Fruit fly (Drosophila melanogaster) whole organism, embryonic: ENCODE data around the gene CG15044.

ENCODE experiments used
- Adf1 ChIP-seq: fragments of 200-800 bp; sonication (Bioruptor generic); IDR thresholded peaks from 2 replicates; pipeline ENCODE4 v1.3.6; 2022; ENCODE audit warnings: missing biosample characterization, missing genetic modification characterization
- Atf-2 ChIP-seq: fragments of 200-800 bp; sonication (Bioruptor generic); optimal IDR thresholded peaks from 2 replicates; lab custom pipeline; 2016; ENCODE audit warnings: missing biosample characterization, missing genetic modification characterization
- CG10565 ChIP-seq: fragments of 200-800 bp; sonication (Bioruptor generic); optimal IDR thresholded peaks from 3 replicates; lab custom pipeline; 2016; ENCODE audit warnings: missing biosample characterization, mild to moderate bottlenecking, missing genetic modification characterization
- CG10979 ChIP-seq: fragments of 200-800 bp; sonication (Bioruptor generic); optimal IDR thresholded peaks from 2 replicates; lab custom pipeline; 2018; ENCODE audit warnings: missing biosample characterization, mild to moderate bottlenecking, missing genetic modification characterization, moderate library complexity
- CG11247 ChIP-seq: fragments of 200-800 bp; sonication (Bioruptor generic); IDR thresholded peaks from 2 replicates; pipeline ENCODE4 v1.3.6; 2022; ENCODE audit warnings: missing biosample characterization, missing genetic modification characterization
- CG12942 ChIP-seq: fragments of 200-800 bp; sonication (Bioruptor generic); optimal IDR thresholded peaks from 3 replicates; lab custom pipeline; 2016; ENCODE audit warnings: missing biosample characterization, missing genetic modification characterization
- CG14014 ChIP-seq: fragments of 200-800 bp; sonication (Bioruptor generic); IDR thresholded peaks from 2 replicates; pipeline ENCODE4 v1.3.6; 2022; ENCODE audit warnings: missing biosample characterization, missing genetic modification characterization
- CG2875 ChIP-seq: fragments of 200-800 bp; sonication (Bioruptor generic); optimal IDR thresholded peaks from 2 replicates; lab custom pipeline; 2017; ENCODE audit warnings: missing biosample characterization, mild to moderate bottlenecking, missing genetic modification characterization, missing genetic modification reagents
- CG2889 ChIP-seq: fragments of 200-800 bp; sonication (Bioruptor generic); IDR thresholded peaks from 3 replicates; pipeline ENCODE4 v1.3.6; 2022; ENCODE audit warnings: missing biosample characterization, missing genetic modification characterization
- CG3065 ChIP-seq: fragments of 200-800 bp; sonication (Bioruptor generic); optimal IDR thresholded peaks from 2 replicates; lab custom pipeline; 2016; ENCODE audit warnings: missing biosample characterization, missing genetic modification characterization
- CG31441 ChIP-seq: fragments of 200-800 bp; sonication (Bioruptor generic); IDR thresholded peaks from 2 replicates; pipeline ENCODE4 v1.3.6; 2022; ENCODE audit warnings: missing biosample characterization, missing genetic modification characterization
- CG32767 ChIP-seq: fragments of 200-800 bp; sonication (Bioruptor generic); IDR thresholded peaks from 2 replicates; pipeline ENCODE4 v1.3.6; 2022; ENCODE audit warnings: missing biosample characterization, missing genetic modification characterization
- CG4424 ChIP-seq: fragments of 200-800 bp; sonication (Bioruptor generic); optimal IDR thresholded peaks from 3 replicates; lab custom pipeline; 2016; ENCODE audit warnings: missing biosample characterization, missing genetic modification characterization
- CG4820 ChIP-seq: fragments of 200-800 bp; sonication (Bioruptor generic); optimal IDR thresholded peaks from 3 replicates; lab custom pipeline; 2016; ENCODE audit warnings: missing biosample characterization, missing genetic modification characterization
- CG6254 ChIP-seq: fragments of 200-800 bp; sonication (Bioruptor generic); optimal IDR thresholded peaks from 3 replicates; lab custom pipeline; 2017; ENCODE audit warnings: mild to moderate bottlenecking, missing biosample characterization, missing genetic modification reagents, missing genetic modification characterization
- CG7357 ChIP-seq: fragments of 200-800 bp; sonication (Bioruptor generic); IDR thresholded peaks from 3 replicates; pipeline ENCODE4 v1.3.6; 2022; ENCODE audit warnings: missing biosample characterization, missing genetic modification characterization
- CG7786 ChIP-seq: fragments of 200-800 bp; sonication (Bioruptor generic); optimal IDR thresholded peaks from 2 replicates; lab custom pipeline; 2016; ENCODE audit warnings: missing biosample characterization, missing genetic modification characterization
- CG8765 ChIP-seq: fragments of 200-800 bp; sonication (Bioruptor generic); IDR thresholded peaks from 2 replicates; pipeline ENCODE4 v1.3.6; 2022; ENCODE audit warnings: missing biosample characterization, missing genetic modification characterization
- CG9609 ChIP-seq: fragments of 200-800 bp; sonication (Bioruptor generic); optimal IDR thresholded peaks from 3 replicates; lab custom pipeline; 2016; ENCODE audit warnings: missing biosample characterization, missing genetic modification characterization
- CG9727 ChIP-seq: fragments of 200-800 bp; sonication (Bioruptor generic); optimal IDR thresholded peaks from 3 replicates; lab custom pipeline; 2017; ENCODE audit warnings: missing biosample characterization, mild to moderate bottlenecking, missing genetic modification characterization
- CG9817 ChIP-seq: fragments of 200-800 bp; sonication (Bioruptor generic); optimal IDR thresholded peaks from 2 replicates; lab custom pipeline; 2018; ENCODE audit warnings: missing biosample characterization, mild to moderate bottlenecking, missing genetic modification characterization, moderate library complexity
- Dp ChIP-seq: fragments of 200-800 bp; sonication (Bioruptor generic); optimal IDR thresholded peaks from 2 replicates; lab custom pipeline; 2018; ENCODE audit warnings: missing biosample characterization, mild to moderate bottlenecking, missing genetic modification characterization, moderate library complexity
- E2f2 ChIP-seq: fragments of 200-800 bp; sonication (Bioruptor generic); IDR thresholded peaks from 2 replicates; pipeline ENCODE4 v1.3.6; 2022; ENCODE audit warnings: missing biosample characterization, missing genetic modification characterization
- Ets97D ChIP-seq: fragments of 200-800 bp; sonication (Bioruptor generic); optimal IDR thresholded peaks from 3 replicates; lab custom pipeline; 2016; ENCODE audit warnings: missing biosample characterization, missing genetic modification characterization
- Fer3 ChIP-seq: fragments of 200-800 bp; sonication (Bioruptor generic); optimal IDR thresholded peaks from 2 replicates; lab custom pipeline; 2018; ENCODE audit warnings: missing biosample characterization, mild to moderate bottlenecking, missing genetic modification characterization, moderate library complexity
- H2.0 ChIP-seq: fragments of 200-800 bp; sonication (Bioruptor generic); IDR thresholded peaks from 2 replicates; pipeline ENCODE4 v1.3.6; 2022; ENCODE audit warnings: missing biosample characterization, missing genetic modification characterization
- HLH54F ChIP-seq: fragments of 200-800 bp; sonication (Bioruptor generic); optimal IDR thresholded peaks from 3 replicates; lab custom pipeline; 2016; ENCODE audit warnings: missing biosample characterization, missing genetic modification characterization
- Hmr ChIP-seq: fragments of 200-800 bp; sonication (Bioruptor generic); optimal IDR thresholded peaks from 3 replicates; lab custom pipeline; 2017; ENCODE audit warnings: mild to moderate bottlenecking, missing biosample characterization, missing genetic modification reagents, missing genetic modification characterization
- Hr78 ChIP-seq, 2 experiments: fragments of 200-800 bp in 1 of 2; fragments of >200 bp in 1 of 2; sonication (Bioruptor generic) in 1 of 2; optimal IDR thresholded peaks; 2 replicates each; lab custom pipeline; 2017 to 2019; ENCODE audit warnings: missing biosample characterization in 2 of 2, missing genetic modification characterization in 2 of 2, mild to moderate bottlenecking in 1 of 2, moderate library complexity in 1 of 2
- NC2α ChIP-seq: fragments of 200-800 bp; sonication (Bioruptor generic); optimal IDR thresholded peaks from 2 replicates; lab custom pipeline; 2016; ENCODE audit warnings: missing biosample characterization, missing genetic modification characterization
- Nf-YB ChIP-seq: fragments of 200-800 bp; sonication (Bioruptor generic); optimal IDR thresholded peaks from 3 replicates; lab custom pipeline; 2019; ENCODE audit warnings: missing biosample characterization, mild to moderate bottlenecking, missing genetic modification characterization, moderate library complexity
- Rfx ChIP-seq: fragments of 200-800 bp; sonication (Bioruptor generic); IDR thresholded peaks from 2 replicates; pipeline ENCODE4 v1.3.6; 2022; ENCODE audit warnings: missing biosample characterization, missing genetic modification characterization
- Stat92E ChIP-seq, 3 experiments: fragments of >200 bp in 2 of 3; fragments of 200-800 bp in 1 of 3; sonication (Bioruptor generic) in 1 of 3; optimal IDR thresholded peaks; 2 replicates each; lab custom pipeline; 2017 to 2019; ENCODE audit warnings: missing biosample characterization in 3 of 3, missing genetic modification characterization in 3 of 3, mild to moderate bottlenecking in 1 of 3, moderate library complexity in 1 of 3
- Usf ChIP-seq: fragments of 200-800 bp; sonication (Bioruptor generic); optimal IDR thresholded peaks from 2 replicates; lab custom pipeline; 2017; ENCODE audit warnings: missing genotype, missing biosample characterization, missing genetic modification characterization
- Vsx1 ChIP-seq: fragments of 200-800 bp; sonication (Bioruptor generic); optimal IDR thresholded peaks from 2 replicates; lab custom pipeline; 2017; ENCODE audit warnings: missing biosample characterization, mild to moderate bottlenecking, missing genetic modification characterization, missing genetic modification reagents
- cas ChIP-seq: fragments of 200-800 bp; sonication (Bioruptor generic); IDR thresholded peaks from 2 replicates; pipeline ENCODE4 v1.3.6; 2022; ENCODE audit warnings: missing biosample characterization, missing genetic modification characterization
- dmrt11E ChIP-seq: fragments of 200-800 bp; sonication (Bioruptor generic); optimal IDR thresholded peaks from 3 replicates; lab custom pipeline; 2018; ENCODE audit warnings: missing biosample characterization, mild to moderate bottlenecking, missing genetic modification characterization, moderate library complexity
- dysf ChIP-seq: fragments of 200-800 bp; sonication (Bioruptor generic); IDR thresholded peaks from 3 replicates; pipeline ENCODE4 v1.3.6; 2022; ENCODE audit warnings: missing biosample characterization, missing genetic modification characterization
- ewg ChIP-seq: fragments of 200-800 bp; sonication (Bioruptor generic); optimal IDR thresholded peaks from 3 replicates; lab custom pipeline; 2017; ENCODE audit warnings: mild to moderate bottlenecking, missing biosample characterization, missing genetic modification reagents, missing genetic modification characterization
- gsb-n ChIP-seq: fragments of 200-800 bp; sonication (Bioruptor generic); optimal IDR thresholded peaks from 3 replicates; lab custom pipeline; 2018; ENCODE audit warnings: missing biosample characterization, mild to moderate bottlenecking, missing genetic modification characterization
- ind ChIP-seq: fragments of 200-800 bp; sonication (Bioruptor generic); optimal IDR thresholded peaks from 3 replicates; lab custom pipeline; 2016; ENCODE audit warnings: missing biosample characterization, missing genetic modification characterization
- jigr1 ChIP-seq: fragments of 200-800 bp; sonication (Bioruptor generic); IDR thresholded peaks from 3 replicates; pipeline ENCODE4 v1.3.6; 2022; ENCODE audit warnings: missing biosample characterization, missing genetic modification characterization
- lmd ChIP-seq: fragments of 200-800 bp; sonication (Bioruptor generic); IDR thresholded peaks from 2 replicates; pipeline ENCODE4 v1.3.6; 2022; ENCODE audit warnings: missing biosample characterization, missing genetic modification characterization
- org-1 ChIP-seq: fragments of 200-800 bp; sonication (Bioruptor generic); optimal IDR thresholded peaks from 2 replicates; lab custom pipeline; 2017; ENCODE audit warnings: missing biosample characterization, missing genetic modification characterization
- otp ChIP-seq: fragments of 200-800 bp; sonication (Bioruptor generic); IDR thresholded peaks from 3 replicates; pipeline ENCODE4, ENCODE4 v1.3.6; 2022; ENCODE audit warnings: missing biosample characterization, missing genetic modification characterization
- peb ChIP-seq: fragments of 200-800 bp; sonication (Bioruptor generic); IDR thresholded peaks from 2 replicates; pipeline ENCODE4 v1.3.6; 2022; ENCODE audit warnings: missing biosample characterization, missing genetic modification characterization
- ranshi ChIP-seq: fragments of 200-800 bp; sonication (Bioruptor generic); IDR thresholded peaks from 2 replicates; pipeline ENCODE4 v1.3.6; 2022; ENCODE audit warnings: missing biosample characterization, missing genetic modification characterization
- ro ChIP-seq: fragments of 200-800 bp; sonication (Bioruptor generic); IDR thresholded peaks from 2 replicates; pipeline ENCODE4 v1.3.6; 2022; ENCODE audit warnings: missing biosample characterization, missing genetic modification characterization
- row ChIP-seq: fragments of 200-800 bp; sonication (Bioruptor generic); IDR thresholded peaks from 3 replicates; pipeline ENCODE4 v1.3.6; 2022; ENCODE audit warnings: missing biosample characterization, missing genetic modification characterization
- slbo ChIP-seq: fragments of 200-800 bp; sonication (Bioruptor generic); IDR thresholded peaks from 2 replicates; pipeline ENCODE4 v1.3.6; 2022; ENCODE audit warnings: missing biosample characterization, missing genetic modification characterization
- slou ChIP-seq: fragments of 200-800 bp; sonication (Bioruptor generic); optimal IDR thresholded peaks from 3 replicates; lab custom pipeline; 2016; ENCODE audit warnings: missing biosample characterization, missing genetic modification characterization
- sna ChIP-seq: fragments of 200-800 bp; sonication (Bioruptor generic); IDR thresholded peaks from 2 replicates; pipeline ENCODE4 v1.3.6; 2022; ENCODE audit warnings: missing biosample characterization, missing genetic modification characterization; ENCODE audit not compliant: partially characterized antibody

Gene CG15044

DNA sequence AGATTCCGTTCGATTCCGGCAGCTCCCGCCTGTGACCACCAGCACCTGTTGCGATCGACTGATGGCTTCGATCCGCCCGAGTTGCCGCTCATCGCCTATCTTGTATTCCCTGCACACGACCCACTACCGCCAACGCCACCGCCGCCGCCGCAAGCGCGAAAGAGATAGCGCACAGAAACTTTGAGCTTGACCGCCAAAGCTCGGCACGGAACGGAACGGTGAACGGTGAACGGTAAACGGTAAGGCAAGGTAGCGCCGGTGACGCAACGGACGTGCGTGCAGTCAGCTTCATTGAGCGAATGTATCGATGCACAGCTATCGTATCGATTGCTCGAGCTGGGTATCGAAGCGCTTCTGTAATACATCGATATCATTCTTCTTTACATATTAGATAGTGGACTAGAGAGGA lies 20.5 kb upstream of the CG15044 start, which contains the start of gene Ggt-1 (continued):
- no peak for TF ChIP-seq dysf (GFP tag; lab: Robert Waterston, UW)
- TF ChIP-seq Atf-2 (GFP tag; lab: Kevin White, UChicago) = no peak
- TF ChIP-seq row (GFP tag; lab: Robert Waterston, UW) = 0 out of 3 replicates have a peak, but pooled peaks have one; percentile 14
- TF ChIP-seq dmrt11E (tag; lab: Kevin White, UChicago) = no peak
- TF ChIP-seq Usf (GFP tag; lab: Kevin White, UChicago) = no peak
- TF ChIP-seq CG14014 (GFP tag; lab: Robert Waterston, UW) = no peak
- TF ChIP-seq Ets97D (GFP tag; lab: Kevin White, UChicago) = peak; percentile 65
- no peak for TF ChIP-seq CG7786
- TF ChIP-seq peb (GFP tag; lab: Robert Waterston, UW) = no peak
- no peak for TF ChIP-seq Fer3 (tag; lab: Kevin White, UChicago)
- TF ChIP-seq CG9609 (GFP tag; lab: Kevin White, UChicago) = no peak
- TF ChIP-seq jigr1 (GFP tag; lab: Robert Waterston, UW) = no peak
- no peak for TF ChIP-seq ewg (GFP tag; lab: Kevin White, UChicago)
- no peak for TF ChIP-seq slou
- no peak for TF ChIP-seq otp (GFP tag; lab: Robert Waterston, UW)
- no peak for TF ChIP-seq CG3065
- peak; percentile 44 for TF ChIP-seq Hmr (GFP tag; lab: Kevin White, UChicago)
- TF ChIP-seq ind (GFP tag; lab: Kevin White, UChicago) = no peak
- no peak for TF ChIP-seq CG4424 (GFP tag; lab: Kevin White, UChicago)
- no peak for TF ChIP-seq ro (GFP tag; lab: Robert Waterston, UW)
- no peak for TF ChIP-seq CG7357 (GFP tag; lab: Robert Waterston, UW)
- peak; percentile 48; the same call in 1 of the 2 replicates for TF ChIP-seq Adf1 (GFP tag; lab: Robert Waterston, UW)
- TF ChIP-seq Hr78 (GFP tag; optimal IDR thresholded peaks at IDR 0.05; lab: Kevin White, UChicago) = peak in 1 of 2 experiments; percentile 9
- peak; percentile 23; the same call in 1 of the 2 replicates for TF ChIP-seq CG31441
- peak; percentile 46; the same call in 1 of the 2 replicates for TF ChIP-seq E2f2
- no peak for TF ChIP-seq CG4820
- no peak for TF ChIP-seq CG6254
- TF ChIP-seq lmd = no peak
- TF ChIP-seq Nf-YB = no peak
- no peak for TF ChIP-seq Vsx1 (GFP tag; lab: Kevin White, UChicago)
- no peak for TF ChIP-seq CG8765 (GFP tag; lab: Robert Waterston, UW)
- TF ChIP-seq Rfx (GFP tag; lab: Robert Waterston, UW) = peak; percentile 33; the same call in 1 of the 2 replicates
- TF ChIP-seq slbo (GFP tag; lab: Robert Waterston, UW) = no peak
- TF ChIP-seq NC2α (GFP tag; lab: Kevin White, UChicago) = no peak
- TF ChIP-seq gsb-n = no peak
- no peak for TF ChIP-seq CG32767
- no peak for TF ChIP-seq org-1 (GFP tag; lab: Kevin White, UChicago)
- no peak for TF ChIP-seq CG11247 (GFP tag; lab: Robert Waterston, UW)
- no peak for TF ChIP-seq CG2889 (GFP tag; lab: Robert Waterston, UW)
- no peak for TF ChIP-seq H2.0 (GFP tag; lab: Robert Waterston, UW)
- no peak for TF ChIP-seq ranshi (GFP tag; lab: Robert Waterston, UW)
- no peak for TF ChIP-seq cas (GFP tag; lab: Robert Waterston, UW)
- peak; percentile 92 for TF ChIP-seq sna
- TF ChIP-seq CG10979 = no peak
- TF ChIP-seq CG2875 (GFP tag; lab: Kevin White, UChicago) = no peak
- no peak for TF ChIP-seq Stat92E (GFP tag; optimal IDR thresholded peaks at IDR 0.05; lab: Kevin White, UChicago)
- no peak for TF ChIP-seq CG12942
- TF ChIP-seq HLH54F (GFP tag; lab: Kevin White, UChicago) = no peak
- no peak for TF ChIP-seq CG9817 (tag; lab: Kevin White, UChicago)
- TF ChIP-seq CG9727 (GFP tag; lab: Kevin White, UChicago) = no peak
- peak; percentile 34 for TF ChIP-seq Dp (GFP tag; lab: Kevin White, UChicago)
- no peak for TF ChIP-seq CG10565
